Worm (Caenorhabditis elegans) whole organism, young adult: Measurements from ENCODE around the gene K10G4.3.

Source experiments
- F22D6.2 ChIP-seq: sonication (generic microtip); optimal IDR thresholded peaks from 2 replicates; lab custom pipeline; 2016; ENCODE audit warnings: mild to moderate bottlenecking, missing genetic modification characterization, missing compliant biosample characterization
- F39B2.1 ChIP-seq: fragments of 200-800 bp; sonication (Bioruptor generic); IDR thresholded peaks from 2 replicates; pipeline ENCODE4 v1.3.6; 2022; ENCODE audit warnings: missing genetic modification reagents, missing genetic modification characterization, missing compliant biosample characterization
- F49E8.2 ChIP-seq: sonication (generic microtip); optimal IDR thresholded peaks from 3 replicates; lab custom pipeline; 2017; ENCODE audit warnings: missing genetic modification characterization, mild to moderate bottlenecking, missing compliant biosample characterization, antibody characterized with exemption, moderate library complexity; ENCODE audit not compliant: insufficient read depth
- F57C9.4 ChIP-seq: sonication (generic microtip); optimal IDR thresholded peaks from 2 replicates; lab custom pipeline; 2017; ENCODE audit warnings: mild to moderate bottlenecking, missing genetic modification characterization, missing compliant biosample characterization
- K11D2.4 ChIP-seq: fragments of 200-800 bp; sonication (Bioruptor generic); IDR thresholded peaks from 2 replicates; pipeline ENCODE4 v1.3.6; 2022; ENCODE audit warnings: missing genetic modification reagents, missing genetic modification characterization, missing compliant biosample characterization
- Y53F4B.3 ChIP-seq: fragments of 200-800 bp; sonication (Bioruptor generic); IDR thresholded peaks from 2 replicates; pipeline ENCODE4 v1.3.6; 2022; ENCODE audit warnings: missing genetic modification reagents, missing genetic modification characterization, missing compliant biosample characterization
- ZK185.1 ChIP-seq: sonication (generic microtip); optimal IDR thresholded peaks from 2 replicates; lab custom pipeline; 2016; ENCODE audit warnings: mild to moderate bottlenecking, missing genetic modification characterization, missing compliant biosample characterization; ENCODE audit not compliant: poor library complexity, severe bottlenecking
- aptf-3 ChIP-seq: fragments of 200-800 bp; sonication (Bioruptor generic); IDR thresholded peaks from 2 replicates; pipeline ENCODE4 v1.3.6; 2022; ENCODE audit warnings: missing genetic modification characterization, missing compliant biosample characterization
- attf-5 ChIP-seq: fragments of 200-800 bp; sonication (Bioruptor generic); optimal IDR thresholded peaks from 2 replicates; lab custom pipeline; 2018; ENCODE audit warnings: mild to moderate bottlenecking, missing genetic modification characterization, missing compliant biosample characterization
- attf-6 ChIP-seq: fragments of 200-800 bp; sonication (Bioruptor generic); IDR thresholded peaks from 2 replicates; pipeline ENCODE4 v1.3.6; 2022; ENCODE audit warnings: missing genetic modification reagents, missing genetic modification characterization, missing compliant biosample characterization
- dpff-1 ChIP-seq: sonication (generic microtip); optimal IDR thresholded peaks from 2 replicates; lab custom pipeline; 2017; ENCODE audit warnings: mild to moderate bottlenecking, missing genetic modification characterization, missing compliant biosample characterization
- efl-1 ChIP-seq: fragments of 150-350 bp; optimal IDR thresholded peaks from 2 replicates; lab custom pipeline; 2014; ENCODE audit warnings: missing biosample characterization, missing genetic modification reagents, missing genetic modification characterization
- let-526 ChIP-seq: fragments of 200-800 bp; sonication (Bioruptor generic); IDR thresholded peaks from 2 replicates; pipeline ENCODE4 v1.3.6; 2022; ENCODE audit warnings: missing genetic modification reagents, missing genetic modification characterization, missing compliant biosample characterization
- let-607 ChIP-seq, 2 experiments: fragments of 200-800 bp in 1 of 2; sonication (Bioruptor generic) in 1 of 2; sonication (generic microtip) in 1 of 2; optimal IDR thresholded peaks; 2 replicates each; lab custom pipeline; 2016 to 2018; ENCODE audit warnings: mild to moderate bottlenecking in 2 of 2, missing compliant biosample characterization in 2 of 2, missing genetic modification characterization in 2 of 2, moderate library complexity in 2 of 2, missing genotype in 1 of 2
- lin-26 ChIP-seq: fragments of 200-800 bp; sonication (Bioruptor generic); IDR thresholded peaks from 2 replicates; pipeline ENCODE4 v1.3.6; 2022; ENCODE audit warnings: missing genetic modification reagents, missing genetic modification characterization, missing compliant biosample characterization
- madf-10 ChIP-seq: sonication (generic microtip); optimal IDR thresholded peaks from 2 replicates; lab custom pipeline; 2016; ENCODE audit warnings: mild to moderate bottlenecking, missing genetic modification characterization, missing compliant biosample characterization
- mcd-1 ChIP-seq: fragments of 200-800 bp; sonication (Bioruptor generic); IDR thresholded peaks from 2 replicates; pipeline ENCODE4 v1.3.6; 2022; ENCODE audit warnings: missing genetic modification reagents, missing genetic modification characterization, missing compliant biosample characterization
- mel-28 ChIP-seq: sonication (generic microtip); optimal IDR thresholded peaks from 2 replicates; lab custom pipeline; 2016; ENCODE audit warnings: borderline replicate concordance, mild to moderate bottlenecking, missing genetic modification characterization, missing compliant biosample characterization
- nhr-80 ChIP-seq: sonication (generic microtip); optimal IDR thresholded peaks from 2 replicates; lab custom pipeline; 2016; ENCODE audit warnings: missing genetic modification characterization, missing compliant biosample characterization
- nhr-90 ChIP-seq: sonication (generic microtip); optimal IDR thresholded peaks from 2 replicates; lab custom pipeline; 2016; ENCODE audit warnings: missing genotype, mild to moderate bottlenecking, missing genetic modification characterization, missing compliant biosample characterization
- snpc-1.1 ChIP-seq: sonication (generic microtip); optimal IDR thresholded peaks from 2 replicates; lab custom pipeline; 2017; ENCODE audit warnings: missing genetic modification characterization, mild to moderate bottlenecking, missing compliant biosample characterization, antibody characterized with exemption, moderate library complexity, missing genotype, missing genetic modification reagents; ENCODE audit not compliant: insufficient read depth
- snpc-4 ChIP-seq, 5 experiments: fragments of 150-350 bp in 1 of 5; sonication (generic microtip) in 4 of 5; optimal IDR thresholded peaks; 2 replicates each; lab custom pipeline; 2014 to 2018; ENCODE audit warnings: missing genetic modification characterization in 5 of 5, missing biosample characterization in 3 of 5, antibody characterized with exemption in 2 of 5, mild to moderate bottlenecking in 2 of 5, missing compliant biosample characterization in 2 of 5, missing genotype in 2 of 5, moderate library complexity in 2 of 5, missing genetic modification reagents in 1 of 5
- sptf-2 ChIP-seq: fragments of 200-800 bp; sonication (Bioruptor generic); optimal IDR thresholded peaks from 2 replicates; lab custom pipeline; 2018; ENCODE audit warnings: mild to moderate bottlenecking, missing genetic modification characterization, missing compliant biosample characterization
- tbp1 ChIP-seq: fragments of 200-800 bp; sonication (Bioruptor generic); optimal IDR thresholded peaks from 2 replicates; lab custom pipeline; 2018; ENCODE audit warnings: mild to moderate bottlenecking, missing genetic modification characterization, missing compliant biosample characterization
- tlf-1 ChIP-seq: fragments of 200-800 bp; sonication (Bioruptor generic); optimal IDR thresholded peaks from 2 replicates; lab custom pipeline; 2018; ENCODE audit warnings: mild to moderate bottlenecking, missing genetic modification characterization, missing compliant biosample characterization
- ztf-28 ChIP-seq: fragments of 200-800 bp; sonication (Bioruptor generic); IDR thresholded peaks from 2 replicates; pipeline ENCODE4 v1.3.6; 2022; ENCODE audit warnings: missing genetic modification reagents, missing genetic modification characterization, missing compliant biosample characterization

The K10G4.3 gene

ce11 chrV:17215602-17216001 is 49.2 kb downstream of the K10G4.3 start:
- TF ChIP-seq let-526 (GFP tag; lab: Robert Waterston, UW) (no peak), mcd-1 (no peak), snpc-4 (GFP tag; optimal IDR thresholded peaks at IDR 0.05; lab: Kevin White, UChicago) (no peak), snpc-4 (tag; optimal IDR thresholded peaks at IDR 0.05; lab: Kevin White, UChicago) (peak in 2 of 4 experiments; percentile 69 to 77), dpff-1 (tag; lab: Kevin White, UChicago) (no peak), attf-6 (GFP tag; lab: Robert Waterston, UW) (0 out of 2 replicates have a peak, but pooled peaks have one; percentile 24), nhr-80 (tag; lab: Kevin White, UChicago) (no peak), F57C9.4 (no peak), let-607 (tag; optimal IDR thresholded peaks at IDR 0.05; lab: Kevin White, UChicago) (no peak), K11D2.4 (GFP tag; lab: Robert Waterston, UW) (no peak), ztf-28 (GFP tag; lab: Robert Waterston, UW) (no peak), Y53F4B.3 (no peak), madf-10 (no peak), F39B2.1 (GFP tag; lab: Robert Waterston, UW) (no peak), nhr-90 (tag; lab: Kevin White, UChicago) (no peak), tbp1 (no peak), F22D6.2 (tag; lab: Kevin White, UChicago) (no peak), F49E8.2 (tag; lab: Kevin White, UChicago) (no peak), tlf-1 (GFP tag; lab: Kevin White, UChicago) (no peak), ZK185.1 (tag; lab: Kevin White, UChicago) (no peak), snpc-1.1 (tag; lab: Kevin White, UChicago) (peak; percentile 6), lin-26 (GFP tag; lab: Robert Waterston, UW) (no peak), mel-28 (tag; lab: Kevin White, UChicago) (no peak), sptf-2 (GFP tag; lab: Kevin White, UChicago) (no peak), aptf-3 (GFP tag; lab: Robert Waterston, UW) (no peak), attf-5 (GFP tag; lab: Kevin White, UChicago) (no peak), efl-1 (GFP tag; lab: Kevin White, UChicago) (no peak)
